Fruit fly (Drosophila melanogaster) whole organism, larva: ENCODE measurements around the gene CG11951.

Source experiments
- noc ChIP-seq: fragments of 200-800 bp; sonication (Bioruptor generic); optimal IDR thresholded peaks from 3 replicates; lab custom pipeline; 2019; ENCODE audit warnings: missing biosample characterization, mild to moderate bottlenecking, missing genetic modification characterization, moderate library complexity

The CG11951 gene

DNA sequence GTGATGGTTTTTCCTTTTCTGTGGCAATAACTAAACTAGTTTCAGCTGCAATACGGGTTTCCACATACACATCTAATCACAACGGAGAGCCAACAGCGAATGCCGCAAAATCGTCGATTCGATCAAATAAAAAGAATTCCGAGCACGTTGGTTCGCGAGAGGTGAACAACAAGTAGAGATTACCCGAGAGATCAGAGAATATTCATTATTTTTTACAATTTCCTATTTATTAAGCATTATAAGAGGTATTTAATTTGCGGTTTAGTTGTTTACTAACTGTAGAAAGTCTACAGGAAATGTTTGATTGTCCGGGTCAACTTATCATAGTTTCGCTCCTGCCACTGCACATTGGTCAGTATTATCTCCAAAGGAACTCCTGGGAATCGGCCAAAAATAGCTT, at the start of gene CG11951:
CG11951 (minus strand) TSS at position 101 of the 400 bp plus-strand sequence.
- no peak for TF ChIP-seq noc (tag; lab: Kevin White, UChicago)

dm6 chr3R:29287320-29287957, 48.9 kb upstream of the CG11951 start:
- TF ChIP-seq noc (tag; lab: Kevin White, UChicago) = no peak

DNA sequence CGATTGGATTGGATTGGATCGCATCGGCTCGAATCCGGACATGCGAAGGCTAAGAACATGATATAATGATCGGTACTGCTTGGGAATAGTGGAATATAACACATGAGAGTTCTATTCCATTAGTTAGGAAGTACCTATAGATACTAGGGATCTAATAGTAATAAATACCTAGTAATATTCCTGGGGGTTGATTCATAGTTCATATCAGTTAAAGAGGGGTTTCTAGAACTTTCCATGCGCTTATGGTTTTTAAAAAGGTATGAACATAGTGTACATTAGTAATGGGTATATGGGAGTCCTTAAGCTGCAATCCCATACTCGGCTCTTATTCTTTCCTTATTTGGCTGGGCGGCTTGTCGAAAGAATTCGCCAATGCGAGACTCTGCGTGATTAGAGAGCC, 45.8 kb upstream of the CG11951 start:
- TF ChIP-seq noc (tag; lab: Kevin White, UChicago) = no peak

DNA sequence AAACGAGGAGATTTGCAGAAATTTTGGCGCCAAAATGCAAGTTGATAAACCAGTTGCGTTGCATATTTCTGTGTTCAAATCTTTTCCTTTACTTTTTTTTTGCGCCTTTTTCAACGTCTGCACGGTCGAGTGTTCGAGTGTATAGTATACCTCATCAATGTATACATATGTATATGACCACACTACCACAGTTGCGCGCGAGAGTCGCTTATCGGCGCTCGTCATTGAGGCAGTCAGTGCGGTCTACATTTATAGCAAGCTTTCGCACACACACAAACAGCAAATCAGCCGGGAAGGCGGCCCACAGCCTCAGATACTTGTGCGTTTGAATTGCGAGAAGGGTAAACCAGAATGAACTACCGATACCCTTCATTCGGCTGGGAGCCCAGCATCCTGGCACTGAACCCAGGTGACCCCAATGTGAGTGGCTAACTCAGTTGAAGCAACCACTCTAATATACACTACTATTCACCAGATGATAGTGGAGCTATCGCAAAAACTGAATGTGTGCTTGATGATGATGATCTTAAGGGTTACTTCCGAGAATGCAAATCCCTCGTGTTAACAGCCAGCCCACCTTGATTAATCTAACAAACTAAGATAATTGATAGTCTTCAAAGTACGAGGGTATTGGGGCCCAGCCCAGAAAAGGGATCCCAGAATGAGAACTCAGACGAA, 44.6 kb upstream of the CG11951 start:
- no peak for TF ChIP-seq noc (tag; lab: Kevin White, UChicago)

dm6 chr3R:29280633-29281572, 42.4 kb upstream of the CG11951 start:
- no peak for TF ChIP-seq noc (tag; lab: Kevin White, UChicago)

- no peak for TF ChIP-seq noc (tag; lab: Kevin White, UChicago)
These were observed 41.2 kb upstream of the CG11951 start for dm6 chr3R:29279557-29280203.

DNA sequence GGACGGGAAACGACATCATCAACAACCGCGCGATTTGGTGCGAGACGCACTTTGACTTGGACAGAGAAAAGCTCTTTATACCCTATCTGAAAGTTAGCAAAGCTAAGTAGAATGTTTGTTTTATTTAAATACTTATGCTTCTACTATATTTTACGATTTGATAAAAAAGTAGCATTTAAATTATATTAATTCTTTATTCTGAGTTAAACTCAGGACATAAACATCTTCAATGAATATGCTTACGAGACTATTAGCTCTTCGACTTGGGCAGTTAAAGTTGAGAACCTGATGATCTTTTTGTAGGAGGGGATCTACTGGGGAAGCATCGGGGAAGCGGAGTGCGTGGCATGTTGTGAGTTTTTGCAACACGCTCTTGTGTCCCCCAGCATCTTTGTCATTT, 39.2 kb upstream of the CG11951 start:
- TF ChIP-seq noc (tag; lab: Kevin White, UChicago) = no peak

dm6 chr3R:29277009-29277408, 38.5 kb upstream of the CG11951 start:
- TF ChIP-seq noc (tag; lab: Kevin White, UChicago) = no peak

DNA sequence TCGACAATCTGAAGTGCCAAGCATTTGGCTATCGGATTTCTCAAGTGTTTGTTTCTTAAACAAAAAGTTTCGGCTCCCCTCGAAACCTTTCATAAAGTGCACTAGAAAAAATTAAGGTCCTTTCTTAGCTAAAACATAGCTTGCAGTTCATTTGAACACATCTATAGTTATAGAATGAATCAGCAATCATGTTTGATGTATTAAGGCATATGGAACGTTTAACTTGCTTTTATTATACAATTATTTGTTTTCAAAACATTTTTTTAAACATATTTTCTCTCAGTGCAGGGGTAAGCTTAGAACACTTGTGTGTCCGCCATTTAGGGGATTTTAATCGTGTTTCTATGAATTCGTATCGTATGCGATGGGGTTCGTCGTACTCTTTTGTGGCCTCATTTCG, 36.1 kb upstream of the CG11951 start:
- TF ChIP-seq noc (tag; lab: Kevin White, UChicago) = no peak

dm6 chr3R:29273029-29273428, 34.5 kb upstream of the CG11951 start:
- no peak for TF ChIP-seq noc (tag; lab: Kevin White, UChicago)

DNA sequence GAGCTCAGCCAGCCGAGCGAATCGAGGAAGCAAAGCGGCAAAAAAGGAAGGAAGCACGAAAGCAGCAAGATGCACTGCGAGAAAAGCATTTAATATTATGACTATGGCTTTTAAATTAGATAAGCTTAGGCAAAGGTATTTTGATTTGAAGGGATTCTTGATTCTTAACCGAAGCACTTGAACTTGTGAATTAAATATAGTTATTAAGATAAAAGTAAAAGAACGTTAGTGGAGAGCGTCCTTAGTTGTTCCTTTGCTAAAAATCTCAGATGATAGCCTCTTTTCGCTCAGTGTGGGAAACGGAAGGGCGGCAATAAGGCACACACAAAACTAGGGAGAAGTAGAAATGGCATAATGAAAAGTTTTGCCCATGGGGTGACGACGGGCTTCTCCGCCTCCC, 30.7 kb upstream of the CG11951 start:
- no peak for TF ChIP-seq noc (tag; lab: Kevin White, UChicago)

DNA sequence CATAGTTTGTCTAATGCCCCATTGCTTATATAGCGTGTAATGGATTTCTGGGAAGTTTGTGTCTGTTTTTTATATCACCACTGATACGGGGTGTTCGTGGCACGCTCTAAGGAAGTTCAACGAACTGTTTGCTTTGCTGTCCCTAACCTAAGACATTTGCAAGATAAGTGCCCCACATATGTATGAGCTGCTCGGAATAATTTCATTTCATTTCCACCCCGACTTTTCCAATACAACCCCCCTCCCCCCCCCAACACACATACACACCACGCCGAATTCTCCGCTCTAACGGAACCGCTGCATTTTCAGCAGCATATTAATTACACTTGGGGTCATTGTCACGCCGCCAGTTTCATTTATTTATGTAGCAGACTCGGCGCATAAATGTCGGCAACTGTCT, 29.5 kb upstream of the CG11951 start:
- TF ChIP-seq noc (tag; lab: Kevin White, UChicago) = no peak

DNA sequence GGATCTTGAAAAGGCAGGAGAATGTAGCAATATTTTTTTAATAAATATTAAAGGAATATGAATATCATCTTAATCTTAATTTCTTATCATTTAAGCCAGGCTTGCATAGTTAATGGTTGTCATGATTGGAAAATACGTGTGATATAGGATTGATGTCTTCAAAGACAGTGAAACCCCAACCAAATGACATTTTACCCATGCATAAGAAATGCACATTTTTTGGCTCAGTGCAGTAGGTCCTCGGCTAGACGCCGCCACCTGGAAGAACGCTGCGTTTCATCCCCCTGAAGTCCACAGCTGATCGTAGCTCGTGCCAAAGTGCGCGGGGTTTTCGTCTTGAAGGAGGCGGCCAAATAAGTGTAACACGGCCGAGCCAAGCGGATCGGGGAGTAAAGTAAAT, 28.1 kb upstream of the CG11951 start:
- TF ChIP-seq noc (tag; lab: Kevin White, UChicago) = no peak

DNA sequence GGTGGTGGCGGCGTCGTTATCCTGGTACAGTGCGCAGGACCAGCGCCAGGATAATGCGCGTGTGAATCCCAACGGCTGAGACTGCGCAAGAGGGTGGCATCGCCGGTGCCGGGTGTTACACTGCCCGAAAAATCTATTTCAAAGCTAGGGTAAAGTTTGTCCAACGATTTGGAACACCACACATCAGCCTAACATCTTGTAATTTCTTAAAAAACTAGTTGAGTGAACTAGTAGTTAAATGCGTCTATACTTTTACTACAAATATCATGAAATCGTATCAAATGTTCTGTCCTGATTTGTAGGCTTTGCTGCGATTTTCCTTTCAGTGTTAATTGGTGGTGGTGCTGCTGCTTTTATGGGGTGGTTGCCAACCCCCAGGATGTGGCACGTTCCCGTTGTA, 26.6 kb upstream of the CG11951 start:
- TF ChIP-seq noc (tag; lab: Kevin White, UChicago) = no peak

- no peak for TF ChIP-seq noc (tag; lab: Kevin White, UChicago)
These were observed 24.7 kb upstream of the CG11951 start for dm6 chr3R:29263264-29263663.

DNA sequence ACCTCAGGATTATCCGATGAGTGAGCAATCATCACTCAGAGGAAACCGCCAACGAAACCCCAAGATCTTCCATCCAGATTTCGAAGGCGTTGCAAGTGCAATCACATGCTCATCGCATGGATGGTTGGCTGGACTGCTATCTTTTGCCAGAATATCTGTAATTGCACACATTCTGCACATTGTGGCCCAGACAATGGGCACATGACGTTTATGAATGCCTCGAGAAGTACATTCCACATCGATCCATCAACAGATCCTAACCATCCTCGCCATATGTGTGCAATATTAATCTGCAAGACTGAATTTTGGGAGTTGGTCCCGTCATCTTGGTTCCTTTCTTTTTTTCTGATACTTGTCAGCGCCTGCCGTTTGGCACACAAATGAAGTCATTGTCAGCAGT, 24.0 kb upstream of the CG11951 start:
- TF ChIP-seq noc (tag; lab: Kevin White, UChicago) = no peak
